Fruit fly (Drosophila melanogaster): ENCODE measurements around the gene ftz-f1.

Gene ftz-f1

dm6 chr3L:18801194-18801695 is at the start of gene ftz-f1:
Gene ftz-f1 (minus strand): TSS chr3L:18801309.
- no peak for TF ChIP-seq CG31627 (GFP tag; optimal IDR thresholded peaks at IDR 0.05)
- TF ChIP-seq Hr38 (GFP tag; optimal IDR thresholded peaks at IDR 0.05) = no peak
- TF ChIP-seq spab (GFP tag; optimal IDR thresholded peaks at IDR 0.05) = no peak
- TF ChIP-seq CG32006 (GFP tag; optimal IDR thresholded peaks at IDR 0.05) = no peak
- TF ChIP-seq svp (GFP tag) = peak; percentile 95
- TF ChIP-seq CG11762 (GFP tag; optimal IDR thresholded peaks at IDR 0.05; ENCODE audit: insufficient read depth) = no peak
- no peak for TF ChIP-seq lz (GFP tag; optimal IDR thresholded peaks at IDR 0.05)
- no peak for TF ChIP-seq Sox15 (GFP tag; optimal IDR thresholded peaks at IDR 0.05)
- peak; percentile 68 for TF ChIP-seq Eip78C (GFP tag)
- no peak for TF ChIP-seq CG7368 (GFP tag; optimal IDR thresholded peaks at IDR 0.05)
- no peak for TF ChIP-seq CG6276 (GFP tag; optimal IDR thresholded peaks at IDR 0.05)
- no peak for TF ChIP-seq CG8319 (GFP tag; optimal IDR thresholded peaks at IDR 0.05)
- no peak for TF ChIP-seq fd85E (GFP tag; optimal IDR thresholded peaks at IDR 0.05)
- TF ChIP-seq CG6792 (GFP tag; optimal IDR thresholded peaks at IDR 0.05) = no peak
- peak; percentile 66; the same call in 2 of the 3 replicates for TF ChIP-seq CG8119 (GFP tag; IDR thresholded peaks at IDR 0.05)
- no peak for TF ChIP-seq dsx (GFP tag; optimal IDR thresholded peaks at IDR 0.05; ENCODE audit: poor library complexity, severe bottlenecking)
- no peak for TF ChIP-seq CG16779 (tag; optimal IDR thresholded peaks at IDR 0.05)
- TF ChIP-seq CG8632 (GFP tag; optimal IDR thresholded peaks at IDR 0.05) = no peak
- TF ChIP-seq CG34406 (GFP tag; optimal IDR thresholded peaks at IDR 0.05) = no peak
- TF ChIP-seq Eip75B (GFP tag; optimal IDR thresholded peaks at IDR 0.05) = peak; percentile 85
- TF ChIP-seq CG1621 (tag; optimal IDR thresholded peaks at IDR 0.05) = no peak
- no peak for TF ChIP-seq CG9139 (GFP tag; optimal IDR thresholded peaks at IDR 0.05)
- TF ChIP-seq Smox (GFP tag; optimal IDR thresholded peaks at IDR 0.05) = no peak
- no peak for TF ChIP-seq Eip93F (GFP tag; optimal IDR thresholded peaks at IDR 0.05)
- no peak; the same call in 1 of the 3 replicates for TF ChIP-seq CG6163 (GFP tag; IDR thresholded peaks at IDR 0.05)
- TF ChIP-seq pdm3 (GFP tag; optimal IDR thresholded peaks at IDR 0.05) = no peak
- no peak for TF ChIP-seq net (GFP tag; optimal IDR thresholded peaks at IDR 0.05)
- peak; percentile 35 for TF ChIP-seq esn (GFP tag; optimal IDR thresholded peaks at IDR 0.05)
- TF ChIP-seq CG11294 (GFP tag; IDR thresholded peaks at IDR 0.05) = no peak
- TF ChIP-seq CG4318 (GFP tag; optimal IDR thresholded peaks at IDR 0.05) = no peak
- peak; percentile 33; the same call in 2 of the 3 replicates for TF ChIP-seq eg (GFP tag; IDR thresholded peaks at IDR 0.05)
- no peak for TF ChIP-seq Hr39 (GFP tag; optimal IDR thresholded peaks at IDR 0.05)
- no peak for TF ChIP-seq Sox102F (GFP tag; optimal IDR thresholded peaks at IDR 0.05)
- TF ChIP-seq salr (GFP tag; optimal IDR thresholded peaks at IDR 0.05) = no peak
- TF ChIP-seq CG10669 (GFP tag; optimal IDR thresholded peaks at IDR 0.05) = no peak
- TF ChIP-seq Met (GFP tag; optimal IDR thresholded peaks at IDR 0.05) = no peak
- TF ChIP-seq topi (GFP tag; optimal IDR thresholded peaks at IDR 0.05) = no peak
- no peak for TF ChIP-seq Gug (GFP tag; IDR thresholded peaks at IDR 0.05)
- no peak for TF ChIP-seq CG6854 (GFP tag; optimal IDR thresholded peaks at IDR 0.05)
- TF ChIP-seq dac (GFP tag; optimal IDR thresholded peaks at IDR 0.05) = no peak
- no peak for TF ChIP-seq CG6808 (GFP tag; optimal IDR thresholded peaks at IDR 0.05)
- TF ChIP-seq vri (GFP tag; optimal IDR thresholded peaks at IDR 0.05) = peak; percentile 94
- no peak for TF ChIP-seq CG3032 (tag; optimal IDR thresholded peaks at IDR 0.05)
- TF ChIP-seq Hr4 (GFP tag; optimal IDR thresholded peaks at IDR 0.05) = no peak
- no peak for TF ChIP-seq CG11902 (GFP tag; optimal IDR thresholded peaks at IDR 0.05)
- no peak for TF ChIP-seq achi (GFP tag; optimal IDR thresholded peaks at IDR 0.05)
- peak; percentile 88 for TF ChIP-seq Blimp-1 (GFP tag; optimal IDR thresholded peaks at IDR 0.05)
- TF ChIP-seq Ets21C (GFP tag; optimal IDR thresholded peaks at IDR 0.05) = no peak
- TF ChIP-seq fd59A (GFP tag; optimal IDR thresholded peaks at IDR 0.05) = no peak
- TF ChIP-seq CG15336 (GFP tag; IDR thresholded peaks at IDR 0.05) = peak; percentile 45; the same call in 1 of the 2 replicates
- no peak for TF ChIP-seq CG3919 (GFP tag; optimal IDR thresholded peaks at IDR 0.05)
- no peak for TF ChIP-seq cyc (GFP tag; optimal IDR thresholded peaks at IDR 0.05)
- peak; percentile 80 for TF ChIP-seq fkh (GFP tag; optimal IDR thresholded peaks at IDR 0.05)

Measured in whole organism, prepupa.